Fruit fly (Drosophila melanogaster) whole organism: ENCODE measurements around the gene kek5.

Source experiments
- CG8478 ChIP-seq: fragments of >200 bp; optimal IDR thresholded peaks from 2 replicates; lab custom pipeline; 2018; ENCODE audit warnings: inconsistent platforms
- Dll ChIP-seq: fragments of >200 bp; optimal IDR thresholded peaks from 2 replicates; lab custom pipeline; 2017
- EcR ChIP-seq, 2 experiments: fragments of >200 bp; optimal IDR thresholded peaks; 2 replicates each; lab custom pipeline; 2017; ENCODE audit warnings: missing biosample characterization in 2 of 2, missing genetic modification characterization in 2 of 2, missing genetic modification reagents in 2 of 2
- psq ChIP-seq: fragments of >200 bp; optimal IDR thresholded peaks from 2 replicates; lab custom pipeline; 2017
- usp ChIP-seq: fragments of >200 bp; optimal IDR thresholded peaks from 2 replicates; lab custom pipeline; 2017; ENCODE audit warnings: missing biosample characterization, missing genetic modification characterization, mixed read lengths

DNA sequence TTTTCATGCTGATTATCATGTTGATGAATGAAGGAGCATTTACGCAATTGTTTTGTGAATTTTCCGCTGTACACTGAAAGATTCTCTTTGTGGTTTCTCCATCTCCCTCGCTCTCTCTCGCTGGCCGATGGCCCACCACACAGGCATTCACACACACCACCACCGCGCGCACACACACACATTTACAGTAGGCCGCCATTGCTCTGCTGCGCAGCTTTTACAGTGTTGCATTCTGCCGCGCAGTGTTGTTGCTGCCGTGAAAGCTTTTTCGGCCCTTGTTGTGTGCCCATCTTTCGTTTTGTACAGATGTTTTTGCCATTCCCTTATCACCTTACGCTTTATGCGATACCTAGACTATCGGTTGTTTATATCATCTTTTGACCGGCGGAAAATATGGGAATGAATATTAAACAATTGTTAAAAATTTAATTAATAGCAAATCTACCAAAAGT is 143.9 kb downstream of the kek5 start:
- TF ChIP-seq psq (no peak), Dll (lab: Kevin White, UChicago) (no peak), EcR (GFP tag; optimal IDR thresholded peaks at IDR 0.05; lab: Kevin White, UChicago) (no peak), usp (no peak), CG8478 (lab: Kevin White, UChicago) (no peak)
